Fruit fly (Drosophila melanogaster) whole organism, prepupa: ENCODE measurements around the gene Vha16-2.
A peak's percentile ranks its signal among the peaks of the same experiment; 100 is the strongest.

ENCODE experiments used
- Blimp-1 ChIP-seq: fragments of 200-800 bp; sonication (Bioruptor generic); optimal IDR thresholded peaks from 3 replicates; lab custom pipeline; 2017; ENCODE audit warnings: missing biosample characterization, missing genetic modification characterization, mild to moderate bottlenecking, moderate library complexity, missing genetic modification reagents
- CG10631 ChIP-seq: fragments of 200-800 bp; sonication (Bioruptor generic); optimal IDR thresholded peaks from 2 replicates; lab custom pipeline; 2016; ENCODE audit warnings: missing biosample characterization, missing genetic modification characterization
- CG10669 ChIP-seq: fragments of 200-800 bp; sonication (Bioruptor generic); optimal IDR thresholded peaks from 3 replicates; lab custom pipeline; 2018; ENCODE audit warnings: missing biosample characterization, mild to moderate bottlenecking, missing genetic modification characterization, moderate library complexity
- CG11294 ChIP-seq: fragments of 200-800 bp; sonication (Bioruptor generic); IDR thresholded peaks from 2 replicates; pipeline ENCODE4 v1.3.6; 2022; ENCODE audit warnings: missing biosample characterization, missing genetic modification characterization
- CG11762 ChIP-seq: fragments of 200-800 bp; sonication (Bioruptor generic); optimal IDR thresholded peaks from 3 replicates; lab custom pipeline; 2016; ENCODE audit warnings: missing biosample characterization, missing genetic modification characterization; ENCODE audit not compliant: insufficient read depth
- CG11902 ChIP-seq: fragments of 200-800 bp; sonication (Bioruptor generic); optimal IDR thresholded peaks from 3 replicates; lab custom pipeline; 2016; ENCODE audit warnings: missing biosample characterization, missing genetic modification characterization
- CG15336 ChIP-seq: fragments of 200-800 bp; sonication (Bioruptor generic); IDR thresholded peaks from 2 replicates; pipeline ENCODE4 v1.3.6; 2022; ENCODE audit warnings: missing biosample characterization, missing genetic modification characterization
- CG1621 ChIP-seq: fragments of 200-800 bp; sonication (Bioruptor generic); optimal IDR thresholded peaks from 3 replicates; lab custom pipeline; 2018; ENCODE audit warnings: missing biosample characterization, mild to moderate bottlenecking, missing genetic modification characterization
- CG16779 ChIP-seq: fragments of 200-800 bp; sonication (Bioruptor generic); optimal IDR thresholded peaks from 3 replicates; lab custom pipeline; 2017; ENCODE audit warnings: missing biosample characterization, mild to moderate bottlenecking, missing genetic modification characterization
- CG31627 ChIP-seq: fragments of 200-800 bp; sonication (Bioruptor generic); optimal IDR thresholded peaks from 3 replicates; lab custom pipeline; 2016; ENCODE audit warnings: missing biosample characterization, missing genetic modification characterization
- CG32006 ChIP-seq: fragments of 200-800 bp; sonication (Bioruptor generic); optimal IDR thresholded peaks from 3 replicates; lab custom pipeline; 2017; ENCODE audit warnings: missing biosample characterization, mild to moderate bottlenecking, missing genetic modification characterization
- CG34406 ChIP-seq: fragments of 200-800 bp; sonication (Bioruptor generic); optimal IDR thresholded peaks from 3 replicates; lab custom pipeline; 2016; ENCODE audit warnings: missing biosample characterization, missing genetic modification characterization
- CG4318 ChIP-seq: fragments of 200-800 bp; sonication (Bioruptor generic); optimal IDR thresholded peaks from 3 replicates; lab custom pipeline; 2017; ENCODE audit warnings: missing biosample characterization, mild to moderate bottlenecking, missing genetic modification characterization
- CG6163 ChIP-seq: fragments of 200-800 bp; sonication (Bioruptor generic); IDR thresholded peaks from 3 replicates; pipeline ENCODE4 v1.3.6; 2022; ENCODE audit warnings: missing biosample characterization, missing genetic modification characterization
- CG6276 ChIP-seq: fragments of 200-800 bp; sonication (Bioruptor generic); optimal IDR thresholded peaks from 2 replicates; lab custom pipeline; 2017; ENCODE audit warnings: missing biosample characterization, mild to moderate bottlenecking, missing genetic modification characterization
- CG6792 ChIP-seq: fragments of 200-800 bp; sonication (Bioruptor generic); optimal IDR thresholded peaks from 3 replicates; lab custom pipeline; 2016; ENCODE audit warnings: missing biosample characterization, missing genetic modification characterization
- CG6808 ChIP-seq: fragments of 200-800 bp; sonication (Bioruptor generic); optimal IDR thresholded peaks from 3 replicates; lab custom pipeline; 2017; ENCODE audit warnings: missing biosample characterization, missing genetic modification characterization, mild to moderate bottlenecking, moderate library complexity, missing genetic modification reagents
- CG6854 ChIP-seq: fragments of 200-800 bp; sonication (Bioruptor generic); optimal IDR thresholded peaks from 2 replicates; lab custom pipeline; 2017; ENCODE audit warnings: missing biosample characterization, mild to moderate bottlenecking, missing genetic modification characterization
- CG7368 ChIP-seq: fragments of 200-800 bp; sonication (Bioruptor generic); optimal IDR thresholded peaks from 3 replicates; lab custom pipeline; 2016; ENCODE audit warnings: missing biosample characterization, missing genetic modification characterization
- CG8119 ChIP-seq: fragments of 200-800 bp; sonication (Bioruptor generic); IDR thresholded peaks from 3 replicates; pipeline ENCODE4 v1.3.6; 2022; ENCODE audit warnings: missing biosample characterization, missing genetic modification characterization
- CG8319 ChIP-seq: fragments of 200-800 bp; sonication (Bioruptor generic); optimal IDR thresholded peaks from 3 replicates; lab custom pipeline; 2016; ENCODE audit warnings: missing biosample characterization, missing genetic modification characterization
- CG8632 ChIP-seq: fragments of 200-800 bp; sonication (Bioruptor generic); optimal IDR thresholded peaks from 3 replicates; lab custom pipeline; 2016; ENCODE audit warnings: missing biosample characterization, missing genetic modification characterization
- CG9139 ChIP-seq: fragments of 200-800 bp; sonication (Bioruptor generic); optimal IDR thresholded peaks from 3 replicates; lab custom pipeline; 2017; ENCODE audit warnings: missing biosample characterization, mild to moderate bottlenecking, missing genetic modification characterization
- Eip75B ChIP-seq: fragments of 200-800 bp; sonication (Bioruptor generic); optimal IDR thresholded peaks from 3 replicates; lab custom pipeline; 2016; ENCODE audit warnings: missing biosample characterization, missing genetic modification characterization
- Eip93F ChIP-seq: fragments of 200-800 bp; sonication (Bioruptor generic); optimal IDR thresholded peaks from 2 replicates; lab custom pipeline; 2016; ENCODE audit warnings: missing biosample characterization, mild to moderate bottlenecking, missing genetic modification characterization
- Ets96B ChIP-seq: fragments of 200-800 bp; optimal IDR thresholded peaks from 2 replicates; lab custom pipeline; 2019; ENCODE audit warnings: missing biosample characterization, mild to moderate bottlenecking, missing genetic modification characterization, moderate library complexity
- Hr38 ChIP-seq: sonication (Bioruptor generic); optimal IDR thresholded peaks from 2 replicates; lab custom pipeline; 2016; ENCODE audit warnings: missing biosample characterization, missing genetic modification characterization
- Hr39 ChIP-seq: fragments of 200-800 bp; sonication (Bioruptor generic); optimal IDR thresholded peaks from 2 replicates; lab custom pipeline; 2016; ENCODE audit warnings: missing biosample characterization, missing genetic modification characterization
- Hr4 ChIP-seq: fragments of 200-800 bp; sonication (Bioruptor generic); optimal IDR thresholded peaks from 3 replicates; lab custom pipeline; 2016; ENCODE audit warnings: missing biosample characterization, missing genetic modification characterization
- Lpt ChIP-seq: fragments of 200-800 bp; sonication (Bioruptor generic); optimal IDR thresholded peaks from 3 replicates; lab custom pipeline; 2016; ENCODE audit warnings: missing biosample characterization, missing genetic modification characterization
- Met ChIP-seq: fragments of 200-800 bp; sonication (Bioruptor generic); optimal IDR thresholded peaks from 3 replicates; lab custom pipeline; 2016; ENCODE audit warnings: missing biosample characterization, missing genetic modification characterization
- OdsH ChIP-seq: fragments of 200-800 bp; sonication (Bioruptor generic); optimal IDR thresholded peaks from 3 replicates; lab custom pipeline; 2016; ENCODE audit warnings: missing biosample characterization, missing genetic modification characterization
- Smox ChIP-seq: fragments of 200-800 bp; sonication (Bioruptor generic); optimal IDR thresholded peaks from 3 replicates; lab custom pipeline; 2016; ENCODE audit warnings: missing biosample characterization, missing genetic modification characterization
- Sox102F ChIP-seq: fragments of 200-800 bp; sonication (Bioruptor generic); optimal IDR thresholded peaks from 2 replicates; lab custom pipeline; 2016; ENCODE audit warnings: missing biosample characterization, mild to moderate bottlenecking, missing genetic modification characterization
- Sox14 ChIP-seq: fragments of 200-800 bp; sonication (Bioruptor generic); optimal IDR thresholded peaks from 3 replicates; lab custom pipeline; 2016; ENCODE audit warnings: missing biosample characterization, missing genetic modification characterization
- Sox15 ChIP-seq: fragments of 200-800 bp; sonication (Bioruptor generic); optimal IDR thresholded peaks from 3 replicates; lab custom pipeline; 2016; ENCODE audit warnings: missing biosample characterization, missing genetic modification characterization
- achi ChIP-seq: fragments of 200-800 bp; sonication (Bioruptor generic); optimal IDR thresholded peaks from 3 replicates; lab custom pipeline; 2016; ENCODE audit warnings: missing biosample characterization, missing genetic modification characterization
- acj6 ChIP-seq: fragments of 200-800 bp; sonication (Bioruptor generic); optimal IDR thresholded peaks from 3 replicates; lab custom pipeline; 2016; ENCODE audit warnings: missing biosample characterization, missing genetic modification characterization
- cyc ChIP-seq: fragments of 200-800 bp; sonication (Bioruptor generic); optimal IDR thresholded peaks from 3 replicates; lab custom pipeline; 2016; ENCODE audit warnings: missing biosample characterization, missing genetic modification characterization
- dac ChIP-seq: fragments of 200-800 bp; sonication (Bioruptor generic); optimal IDR thresholded peaks from 2 replicates; lab custom pipeline; 2017; ENCODE audit warnings: missing biosample characterization, mild to moderate bottlenecking, missing genetic modification characterization
- dsx ChIP-seq: fragments of 200-800 bp; optimal IDR thresholded peaks from 3 replicates; lab custom pipeline; 2019; ENCODE audit warnings: missing biosample characterization, mild to moderate bottlenecking, missing genetic modification characterization, moderate library complexity; ENCODE audit not compliant: poor library complexity, severe bottlenecking
- esn ChIP-seq: fragments of 200-800 bp; sonication (Bioruptor generic); optimal IDR thresholded peaks from 2 replicates; lab custom pipeline; 2016; ENCODE audit warnings: missing biosample characterization, mild to moderate bottlenecking, missing genetic modification characterization, moderate library complexity
- fd59A ChIP-seq: fragments of 200-800 bp; sonication (Bioruptor generic); optimal IDR thresholded peaks from 2 replicates; lab custom pipeline; 2017; ENCODE audit warnings: missing biosample characterization, mild to moderate bottlenecking, missing genetic modification characterization, missing genetic modification reagents
- fd85E ChIP-seq: fragments of 200-800 bp; sonication (Bioruptor generic); optimal IDR thresholded peaks from 3 replicates; lab custom pipeline; 2016; ENCODE audit warnings: missing biosample characterization, missing genetic modification characterization
- fkh ChIP-seq: fragments of 200-800 bp; sonication (Bioruptor generic); optimal IDR thresholded peaks from 3 replicates; lab custom pipeline; 2017; ENCODE audit warnings: missing biosample characterization, mild to moderate bottlenecking, missing genetic modification characterization, moderate library complexity
- lz ChIP-seq: fragments of 200-800 bp; sonication (Bioruptor generic); optimal IDR thresholded peaks from 3 replicates; lab custom pipeline; 2016; ENCODE audit warnings: missing biosample characterization, missing genetic modification characterization
- net ChIP-seq: fragments of 200-800 bp; sonication (Bioruptor generic); optimal IDR thresholded peaks from 3 replicates; lab custom pipeline; 2016; ENCODE audit warnings: missing biosample characterization, missing genetic modification characterization
- pdm3 ChIP-seq: fragments of 200-800 bp; sonication (Bioruptor generic); optimal IDR thresholded peaks from 3 replicates; lab custom pipeline; 2016; ENCODE audit warnings: missing biosample characterization, missing genetic modification characterization
- salr ChIP-seq, 2 experiments: fragments of 200-800 bp; sonication (Bioruptor generic); optimal IDR thresholded peaks; 3 replicates each; lab custom pipeline; 2016 to 2018; ENCODE audit warnings: missing biosample characterization in 2 of 2, missing genetic modification characterization in 2 of 2, mild to moderate bottlenecking in 1 of 2
- spab ChIP-seq: fragments of 200-800 bp; sonication (Bioruptor generic); optimal IDR thresholded peaks from 2 replicates; lab custom pipeline; 2017; ENCODE audit warnings: missing biosample characterization, mild to moderate bottlenecking, missing genetic modification characterization, missing genetic modification reagents
- svp ChIP-seq: fragments of 200-800 bp; sonication (Bioruptor generic); peaks from one replicate; lab custom pipeline; 2016; ENCODE audit warnings: missing biosample characterization, missing genetic modification characterization
- topi ChIP-seq: fragments of 200-800 bp; sonication (Bioruptor generic); optimal IDR thresholded peaks from 3 replicates; lab custom pipeline; 2016; ENCODE audit warnings: missing biosample characterization, missing genetic modification characterization
- vri ChIP-seq: fragments of 200-800 bp; sonication (Bioruptor generic); optimal IDR thresholded peaks from 3 replicates; lab custom pipeline; 2016; ENCODE audit warnings: missing biosample characterization, mild to moderate bottlenecking, missing genetic modification characterization

The Vha16-2 gene

dm6 chr3L:11439570-11439969 lies 35.2 kb upstream of the Vha16-2 start:
- TF ChIP-seq Ets96B (tag; lab: Kevin White, UChicago) (peak; percentile 59), CG8319 (GFP tag; lab: Kevin White, UChicago) (peak; percentile 23), Sox15 (GFP tag; lab: Kevin White, UChicago) (no peak), CG10631 (GFP tag; lab: Kevin White, UChicago) (peak; percentile 20), CG4318 (no peak), pdm3 (GFP tag; lab: Kevin White, UChicago) (peak; percentile 18), Eip93F (GFP tag; lab: Kevin White, UChicago) (no peak), CG31627 (GFP tag; lab: Kevin White, UChicago) (peak; percentile 2), esn (peak; percentile 19), Blimp-1 (no peak), Hr39 (GFP tag; lab: Kevin White, UChicago) (peak; percentile 6), fd59A (no peak), net (GFP tag; lab: Kevin White, UChicago) (peak; percentile 19), CG34406 (GFP tag; lab: Kevin White, UChicago) (peak; percentile 21), CG6163 (peak; percentile 77), CG6276 (GFP tag; lab: Kevin White, UChicago) (no peak), Sox102F (GFP tag; lab: Kevin White, UChicago) (peak; percentile 14), CG7368 (GFP tag; lab: Kevin White, UChicago) (peak; percentile 2), CG11762 (GFP tag; lab: Kevin White, UChicago) (no peak), Eip75B (GFP tag; lab: Kevin White, UChicago) (peak; percentile 45), OdsH (no peak), CG6792 (GFP tag; lab: Kevin White, UChicago) (peak; percentile 3), fkh (GFP tag; lab: Kevin White, UChicago) (no peak), CG6808 (GFP tag; lab: Kevin White, UChicago) (peak; percentile 22), dac (GFP tag; lab: Kevin White, UChicago) (no peak), CG15336 (GFP tag; lab: Robert Waterston, UW) (peak; percentile 44; the same call in 1 of the 2 replicates), lz (GFP tag; lab: Kevin White, UChicago) (no peak), acj6 (GFP tag; lab: Kevin White, UChicago) (peak; percentile 13), spab (GFP tag; lab: Kevin White, UChicago) (peak; percentile 17), CG6854 (GFP tag; lab: Kevin White, UChicago) (no peak), CG8119 (GFP tag; lab: Robert Waterston, UW) (peak; percentile 59; the same call in 2 of the 3 replicates), cyc (GFP tag; lab: Kevin White, UChicago) (peak; percentile 9), dsx (GFP tag; lab: Kevin White, UChicago) (no peak), salr (GFP tag; optimal IDR thresholded peaks at IDR 0.05; lab: Kevin White, UChicago) (no peak), Hr4 (GFP tag; lab: Kevin White, UChicago) (peak; percentile 12), vri (GFP tag; lab: Kevin White, UChicago) (no peak), CG11902 (GFP tag; lab: Kevin White, UChicago) (no peak), CG32006 (peak; percentile 40), Lpt (no peak), svp (GFP tag; lab: Kevin White, UChicago) (peak; percentile 68), CG1621 (tag; lab: Kevin White, UChicago) (no peak), CG9139 (GFP tag; lab: Kevin White, UChicago) (no peak), Sox14 (GFP tag; lab: Kevin White, UChicago) (peak; percentile 21), CG16779 (no peak), topi (peak; percentile 33), Hr38 (no peak), CG8632 (peak; percentile 7), achi (GFP tag; lab: Kevin White, UChicago) (peak; percentile 33), CG10669 (peak; percentile 44), fd85E (no peak), CG11294 (GFP tag; lab: Robert Waterston, UW) (no peak), Met (GFP tag; lab: Kevin White, UChicago) (peak; percentile 29), Smox (no peak)
